Fruit fly (Drosophila melanogaster) whole organism, embryonic: ENCODE measurements around the gene lva.

ENCODE experiments used
- Awh ChIP-seq: fragments of 200-800 bp; sonication (Bioruptor generic); IDR thresholded peaks from 2 replicates; pipeline ENCODE4, ENCODE4 v1.3.6; 2022; ENCODE audit warnings: missing biosample characterization, missing genetic modification characterization
- CG10979 ChIP-seq: fragments of 200-800 bp; sonication (Bioruptor generic); optimal IDR thresholded peaks from 2 replicates; lab custom pipeline; 2018; ENCODE audit warnings: missing biosample characterization, mild to moderate bottlenecking, missing genetic modification characterization, moderate library complexity
- CG12071 ChIP-seq: fragments of 200-800 bp; sonication (Bioruptor generic); optimal IDR thresholded peaks from 3 replicates; lab custom pipeline; 2018; ENCODE audit warnings: missing biosample characterization, mild to moderate bottlenecking, missing genetic modification characterization
- CG12155 ChIP-seq: fragments of 200-800 bp; sonication (Bioruptor generic); optimal IDR thresholded peaks from 3 replicates; lab custom pipeline; 2016; ENCODE audit warnings: missing biosample characterization, missing genetic modification characterization
- CG12219 ChIP-seq: fragments of 200-800 bp; sonication (Bioruptor generic); optimal IDR thresholded peaks from 3 replicates; lab custom pipeline; 2018; ENCODE audit warnings: missing biosample characterization, mild to moderate bottlenecking, missing genetic modification characterization
- CG14667 ChIP-seq: fragments of 200-800 bp; sonication (Bioruptor generic); IDR thresholded peaks from 2 replicates; pipeline ENCODE4 v1.3.6; 2022; ENCODE audit warnings: missing biosample characterization, missing genetic modification characterization
- CG15011 ChIP-seq: fragments of 200-800 bp; sonication (Bioruptor generic); optimal IDR thresholded peaks from 3 replicates; lab custom pipeline; 2018; ENCODE audit warnings: missing biosample characterization, mild to moderate bottlenecking, missing genetic modification characterization
- CG15269 ChIP-seq: fragments of 200-800 bp; sonication (Bioruptor generic); optimal IDR thresholded peaks from 2 replicates; lab custom pipeline; 2018; ENCODE audit warnings: missing biosample characterization, mild to moderate bottlenecking, missing genetic modification characterization, moderate library complexity
- CG1832 ChIP-seq: fragments of 200-800 bp; sonication (Bioruptor generic); optimal IDR thresholded peaks from 2 replicates; lab custom pipeline; 2017; ENCODE audit warnings: missing biosample characterization, mild to moderate bottlenecking, missing genetic modification characterization, inconsistent platforms
- CG2116 ChIP-seq: fragments of 200-800 bp; sonication (Bioruptor generic); optimal IDR thresholded peaks from 3 replicates; lab custom pipeline; 2018; ENCODE audit warnings: missing biosample characterization, mild to moderate bottlenecking, missing genetic modification characterization
- CG33557 ChIP-seq: fragments of 200-800 bp; sonication (Bioruptor generic); optimal IDR thresholded peaks from 2 replicates; lab custom pipeline; 2019; ENCODE audit warnings: missing biosample characterization, mild to moderate bottlenecking, missing genetic modification characterization, moderate library complexity
- CG3838 ChIP-seq: fragments of 200-800 bp; sonication (Bioruptor generic); optimal IDR thresholded peaks from 3 replicates; lab custom pipeline; 2016; ENCODE audit warnings: missing biosample characterization, missing genetic modification characterization
- CG4360 ChIP-seq: fragments of 200-800 bp; sonication (Bioruptor generic); IDR thresholded peaks from 2 replicates; pipeline ENCODE4 v1.3.6; 2022; ENCODE audit warnings: missing biosample characterization, missing genetic modification characterization
- CG4820 ChIP-seq: fragments of 200-800 bp; sonication (Bioruptor generic); optimal IDR thresholded peaks from 3 replicates; lab custom pipeline; 2016; ENCODE audit warnings: missing biosample characterization, missing genetic modification characterization
- CG7963 ChIP-seq: fragments of 200-800 bp; sonication (Bioruptor generic); IDR thresholded peaks from 3 replicates; pipeline ENCODE4 v1.3.6; 2022; ENCODE audit warnings: missing biosample characterization, missing genetic modification characterization; ENCODE audit not compliant: partially characterized antibody
- CG9876 ChIP-seq: fragments of 200-800 bp; sonication (Bioruptor generic); optimal IDR thresholded peaks from 2 replicates; lab custom pipeline; 2016; ENCODE audit warnings: missing biosample characterization, missing genetic modification characterization
- D ChIP-seq, 2 experiments: fragments of 200-800 bp in 1 of 2; fragments of >200 bp in 1 of 2; sonication (Bioruptor generic) in 1 of 2; optimal IDR thresholded peaks; 2 replicates in 1 of 2; 3 replicates in 1 of 2; lab custom pipeline; 2017; ENCODE audit warnings: mild to moderate bottlenecking in 1 of 2, missing biosample characterization in 1 of 2, missing genetic modification characterization in 1 of 2, missing genetic modification reagents in 1 of 2
- HmgZ ChIP-seq: fragments of 200-800 bp; sonication (Bioruptor generic); optimal IDR thresholded peaks from 2 replicates; lab custom pipeline; 2018; ENCODE audit warnings: missing biosample characterization, mild to moderate bottlenecking, missing genetic modification characterization
- Jarid2 ChIP-seq: fragments of 200-800 bp; sonication (Bioruptor generic); optimal IDR thresholded peaks from 3 replicates; lab custom pipeline; 2017; ENCODE audit warnings: mild to moderate bottlenecking, missing biosample characterization, missing genetic modification reagents, missing genetic modification characterization
- Meics ChIP-seq: fragments of 200-800 bp; sonication (Bioruptor generic); optimal IDR thresholded peaks from 2 replicates; lab custom pipeline; 2017; ENCODE audit warnings: missing biosample characterization, mild to moderate bottlenecking, missing genetic modification characterization
- Mes4 ChIP-seq: fragments of 200-800 bp; sonication (Bioruptor generic); optimal IDR thresholded peaks from 2 replicates; lab custom pipeline; 2016; ENCODE audit warnings: missing biosample characterization, missing genetic modification characterization
- Oli ChIP-seq: fragments of 200-800 bp; sonication (Bioruptor generic); optimal IDR thresholded peaks from 2 replicates; lab custom pipeline; 2018; ENCODE audit warnings: missing biosample characterization, mild to moderate bottlenecking, missing genetic modification characterization, moderate library complexity
- Stat92E ChIP-seq, 3 experiments: fragments of >200 bp in 2 of 3; fragments of 200-800 bp in 1 of 3; sonication (Bioruptor generic) in 1 of 3; optimal IDR thresholded peaks; 2 replicates each; lab custom pipeline; 2017 to 2019; ENCODE audit warnings: missing biosample characterization in 3 of 3, missing genetic modification characterization in 3 of 3, mild to moderate bottlenecking in 1 of 3, moderate library complexity in 1 of 3
- Vsx1 ChIP-seq: fragments of 200-800 bp; sonication (Bioruptor generic); optimal IDR thresholded peaks from 2 replicates; lab custom pipeline; 2017; ENCODE audit warnings: missing biosample characterization, mild to moderate bottlenecking, missing genetic modification characterization, missing genetic modification reagents
- aop ChIP-seq: fragments of 200-800 bp; sonication (Bioruptor generic); IDR thresholded peaks from 2 replicates; pipeline ENCODE4 v1.3.6; 2022; ENCODE audit warnings: missing biosample characterization, missing genetic modification characterization
- chinmo ChIP-seq: fragments of 200-800 bp; sonication (Bioruptor generic); IDR thresholded peaks from 4 replicates; pipeline ENCODE4 v1.3.6; 2022; ENCODE audit warnings: missing biosample characterization, missing genetic modification characterization; ENCODE audit not compliant: partially characterized antibody
- crp ChIP-seq, 2 experiments: fragments of 200-800 bp; sonication (Bioruptor generic); optimal IDR thresholded peaks; 2 replicates in 1 of 2; 3 replicates in 1 of 2; lab custom pipeline; 2017; ENCODE audit warnings: missing biosample characterization in 2 of 2, missing genetic modification characterization in 2 of 2, mild to moderate bottlenecking in 1 of 2, moderate library complexity in 1 of 2
- danr ChIP-seq: fragments of 200-800 bp; sonication (Bioruptor generic); IDR thresholded peaks from 2 replicates; pipeline ENCODE4 v1.3.6; 2022; ENCODE audit warnings: missing biosample characterization, missing genetic modification characterization
- eve ChIP-seq, 2 experiments: fragments of >200 bp; optimal IDR thresholded peaks; 2 replicates each; lab custom pipeline; 2017; ENCODE audit warnings: missing biosample characterization in 2 of 2, missing genetic modification characterization in 2 of 2
- gem ChIP-seq: fragments of 200-800 bp; sonication (Bioruptor generic); optimal IDR thresholded peaks from 2 replicates; lab custom pipeline; 2019; ENCODE audit warnings: missing biosample characterization, mild to moderate bottlenecking, missing genetic modification characterization, moderate library complexity
- hbn ChIP-seq: fragments of 200-800 bp; sonication (Bioruptor generic); IDR thresholded peaks from 2 replicates; pipeline ENCODE4 v1.3.6; 2022; ENCODE audit warnings: missing biosample characterization, missing genetic modification characterization; ENCODE audit not compliant: partially characterized antibody
- knrl ChIP-seq: fragments of 200-800 bp; sonication (Bioruptor generic); IDR thresholded peaks from 3 replicates; pipeline ENCODE4 v1.3.6; 2022; ENCODE audit warnings: missing biosample characterization, missing genetic modification characterization; ENCODE audit not compliant: partially characterized antibody
- lov ChIP-seq, 2 experiments: fragments of 200-800 bp in 1 of 2; fragments of >200 bp in 1 of 2; sonication (Bioruptor generic) in 1 of 2; IDR thresholded peaks in 1 of 2; optimal IDR thresholded peaks in 1 of 2; 2 replicates in 1 of 2; 3 replicates in 1 of 2; pipeline versions ENCODE4 v1.3.6 to Lab custom; 2017 to 2022; ENCODE audit warnings: missing biosample characterization in 1 of 2, missing genetic modification characterization in 1 of 2
- luna ChIP-seq: fragments of 200-800 bp; sonication (Bioruptor generic); optimal IDR thresholded peaks from 2 replicates; lab custom pipeline; 2016; ENCODE audit warnings: missing biosample characterization, missing genetic modification characterization
- nau ChIP-seq: fragments of 200-800 bp; sonication (Bioruptor generic); optimal IDR thresholded peaks from 3 replicates; lab custom pipeline; 2017; ENCODE audit warnings: missing biosample characterization, mild to moderate bottlenecking, missing genetic modification characterization, missing genetic modification reagents
- pfk ChIP-seq: fragments of 200-800 bp; sonication (Bioruptor generic); optimal IDR thresholded peaks from 2 replicates; lab custom pipeline; 2018; ENCODE audit warnings: missing biosample characterization, mild to moderate bottlenecking, missing genetic modification characterization, moderate library complexity
- row ChIP-seq: fragments of 200-800 bp; sonication (Bioruptor generic); IDR thresholded peaks from 3 replicates; pipeline ENCODE4 v1.3.6; 2022; ENCODE audit warnings: missing biosample characterization, missing genetic modification characterization
- scrt ChIP-seq: fragments of 200-800 bp; sonication (Bioruptor generic); optimal IDR thresholded peaks from 2 replicates; lab custom pipeline; 2018; ENCODE audit warnings: missing biosample characterization, mild to moderate bottlenecking, missing genetic modification characterization, moderate library complexity
- sens ChIP-seq: fragments of 200-800 bp; sonication (Bioruptor generic); peaks from one replicate; lab custom pipeline; 2016; ENCODE audit warnings: missing biosample characterization, missing genetic modification characterization
- slp2 ChIP-seq: fragments of 200-800 bp; sonication (Bioruptor generic); optimal IDR thresholded peaks from 2 replicates; lab custom pipeline; 2016; ENCODE audit warnings: missing biosample characterization, missing genetic modification characterization
- sna ChIP-seq: fragments of 200-800 bp; sonication (Bioruptor generic); IDR thresholded peaks from 2 replicates; pipeline ENCODE4 v1.3.6; 2022; ENCODE audit warnings: missing biosample characterization, missing genetic modification characterization; ENCODE audit not compliant: partially characterized antibody
- so ChIP-seq: fragments of 200-800 bp; sonication (Bioruptor generic); IDR thresholded peaks from 3 replicates; pipeline ENCODE4 v1.3.6; 2022; ENCODE audit warnings: missing biosample characterization, missing genetic modification characterization
- tup ChIP-seq: fragments of 200-800 bp; sonication (Bioruptor generic); optimal IDR thresholded peaks from 2 replicates; lab custom pipeline; 2016; ENCODE audit warnings: missing biosample characterization, mild to moderate bottlenecking, missing genetic modification characterization, moderate library complexity
- vvl ChIP-seq: fragments of 200-800 bp; sonication (Bioruptor generic); IDR thresholded peaks from 2 replicates; pipeline ENCODE4 v1.3.6; 2022; ENCODE audit warnings: missing biosample characterization, missing genetic modification characterization

lva gene

DNA sequence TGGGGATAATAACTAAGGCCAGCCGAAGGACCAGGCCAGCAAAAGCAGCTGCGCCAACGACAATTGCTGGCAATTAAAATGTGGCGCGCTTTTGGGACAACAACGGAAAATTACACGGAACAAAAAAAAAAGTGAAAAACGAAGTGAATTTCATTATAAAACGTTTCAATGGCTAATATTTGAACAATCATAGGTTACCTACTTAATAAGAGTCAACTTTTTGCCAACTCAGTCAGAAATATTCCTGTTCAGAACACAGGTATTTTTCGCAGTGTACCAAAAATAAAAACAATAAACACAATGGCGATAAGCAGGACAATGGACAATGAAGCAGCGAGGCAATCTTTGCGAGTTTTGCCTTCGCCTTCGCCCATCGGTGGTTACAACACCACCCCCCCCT, 39.9 kb upstream of the lva start (continued):
- no peak for TF ChIP-seq lov (optimal IDR thresholded peaks at IDR 0.05; lab: Kevin White, UChicago)
- no peak for TF ChIP-seq lov (GFP tag; IDR thresholded peaks at IDR 0.05; lab: Robert Waterston, UW)
- TF ChIP-seq Jarid2 (GFP tag; lab: Kevin White, UChicago), result no peak
- no peak for TF ChIP-seq Awh (GFP tag; lab: Robert Waterston, UW)

- TF ChIP-seq gem (tag; lab: Kevin White, UChicago) (peak; percentile 7), Oli (no peak), vvl (GFP tag; lab: Robert Waterston, UW) (0 out of 2 replicates have a peak, but pooled peaks have one; percentile 15), CG9876 (GFP tag; lab: Kevin White, UChicago) (no peak), chinmo (GFP tag; lab: Robert Waterston, UW) (peak; percentile 22; the same call in 1 of the 4 replicates), row (GFP tag; lab: Robert Waterston, UW) (0 out of 3 replicates have a peak, but pooled peaks have one; percentile 26), sens (GFP tag; lab: Kevin White, UChicago) (peak; percentile 34), crp (GFP tag; optimal IDR thresholded peaks at IDR 0.05; lab: Kevin White, UChicago) (no peak)
These were observed 6.1 kb upstream of the lva start, which contains the start of gene CG6414 for dm6 chrX:3971250-3971649. Gene CG6414, minus strand, starts transcription at chrX:3971350.

- TF ChIP-seq Mes4, result no peak
- peak; percentile 59 for TF ChIP-seq CG2116 (GFP tag; lab: Kevin White, UChicago)
- TF ChIP-seq CG12219 (GFP tag; lab: Kevin White, UChicago), result no peak
- TF ChIP-seq CG7963, result no peak
- no peak for TF ChIP-seq CG3838
- TF ChIP-seq Stat92E (GFP tag; optimal IDR thresholded peaks at IDR 0.05; lab: Kevin White, UChicago), result no peak
- peak; percentile 50; the same call in 1 of the 2 replicates for TF ChIP-seq hbn (GFP tag; lab: Robert Waterston, UW)
- TF ChIP-seq eve (GFP tag; optimal IDR thresholded peaks at IDR 0.05; lab: Kevin White, UChicago), result no peak
- no peak for TF ChIP-seq luna (GFP tag; lab: Kevin White, UChicago)
- peak; percentile 69 for TF ChIP-seq sna (GFP tag; lab: Robert Waterston, UW)
- TF ChIP-seq so (GFP tag; lab: Robert Waterston, UW), result no peak
- no peak for TF ChIP-seq Vsx1 (GFP tag; lab: Kevin White, UChicago)
- no peak for TF ChIP-seq slp2 (GFP tag; lab: Kevin White, UChicago)
- no peak for TF ChIP-seq nau (GFP tag; lab: Kevin White, UChicago)
- TF ChIP-seq pfk (GFP tag; lab: Kevin White, UChicago), result no peak
- TF ChIP-seq CG33557 (GFP tag; lab: Kevin White, UChicago), result peak; percentile 10
- TF ChIP-seq HmgZ (tag; lab: Kevin White, UChicago), result peak; percentile 11
- TF ChIP-seq CG15011 (GFP tag; lab: Kevin White, UChicago), result no peak
- TF ChIP-seq tup (GFP tag; lab: Kevin White, UChicago), result no peak
- TF ChIP-seq CG14667, result no peak
- no peak for TF ChIP-seq aop
- peak; percentile 44 for TF ChIP-seq CG12155 (GFP tag; lab: Kevin White, UChicago)
- TF ChIP-seq scrt (GFP tag; lab: Kevin White, UChicago), result no peak
- TF ChIP-seq Meics, result peak; percentile 20
- peak; percentile 70; the same call in 2 of the 3 replicates for TF ChIP-seq knrl (GFP tag; lab: Robert Waterston, UW)
- no peak for TF ChIP-seq CG12071 (GFP tag; lab: Kevin White, UChicago)
- no peak for TF ChIP-seq CG4360 (GFP tag; lab: Robert Waterston, UW)
- no peak for TF ChIP-seq CG4820 (GFP tag; lab: Kevin White, UChicago)
- no peak for TF ChIP-seq D (optimal IDR thresholded peaks at IDR 0.05; lab: Kevin White, UChicago)
- no peak for TF ChIP-seq D (GFP tag; optimal IDR thresholded peaks at IDR 0.05; lab: Kevin White, UChicago)
- no peak for TF ChIP-seq CG15269
- no peak for TF ChIP-seq CG1832 (GFP tag; lab: Kevin White, UChicago)
- no peak for TF ChIP-seq danr (GFP tag; lab: Robert Waterston, UW)
- TF ChIP-seq CG10979, result peak; percentile 14
These were observed 3.4 kb upstream of the lva start, which contains the start of gene CG6428 for dm6 chrX:3968346-3969044. Gene CG6428, minus strand, starts transcription at chrX:3968655.
